Fruit fly (Drosophila melanogaster) S2 (cell line): Measurements from ENCODE around the gene ver.

Source experiments
- CG8478 ChIP-seq: fragments of >200 bp; optimal IDR thresholded peaks from 2 replicates; lab custom pipeline; 2018
- CTCF ChIP-seq, 2 experiments: fragments of >200 bp; optimal IDR thresholded peaks; 2 replicates each; lab custom pipeline; 2018

DNA sequence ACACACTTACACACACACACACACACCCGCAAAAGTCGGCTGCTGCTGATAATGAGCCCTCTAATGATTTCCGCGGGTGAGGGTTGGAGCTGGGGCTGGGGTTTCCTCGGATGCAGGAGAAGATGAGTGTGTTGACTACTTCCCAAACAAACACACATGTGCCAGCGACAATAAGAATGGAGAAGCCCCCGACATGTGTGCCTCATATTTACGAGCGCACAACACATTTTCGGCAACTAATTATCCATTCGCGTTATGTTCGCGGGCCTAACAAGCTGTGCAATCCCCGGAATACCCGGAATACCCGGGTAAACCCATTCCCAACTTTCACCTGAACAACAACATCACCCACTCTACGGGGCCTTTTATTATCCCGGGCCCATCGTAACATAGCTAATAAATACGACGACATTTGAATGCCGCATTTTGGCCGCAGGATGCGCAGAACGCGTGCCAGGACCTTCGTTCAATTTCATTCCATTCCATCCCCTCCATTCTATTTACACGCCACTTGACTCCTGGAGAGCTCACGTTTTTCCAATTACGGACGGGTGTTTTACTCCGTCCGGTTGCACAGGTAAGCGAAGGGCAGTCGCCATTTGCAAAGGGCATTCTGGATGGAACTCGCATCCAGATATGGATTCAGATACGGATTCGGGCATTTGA lies 42.4 kb downstream of the ver start:
- TF ChIP-seq CTCF (optimal IDR thresholded peaks at IDR 0.05; lab: Kevin White, UChicago) (no peak), CG8478 (lab: Kevin White, UChicago) (no peak)
